Fruit fly (Drosophila melanogaster): Measurements from ENCODE around the gene Kah.

dm6 chr3L:617926-618325, 28.9 kb upstream of the Kah start:
- TF ChIP-seq CG8478 (optimal IDR thresholded peaks at IDR 0.05) (no peak), CTCF (optimal IDR thresholded peaks at IDR 0.05) (no peak)

All from S2 (cell line).